Worm (Caenorhabditis elegans) whole organism, mixed stage, embryonic: ENCODE data around the gene grd-1.

Source experiments
- ceh-43 ChIP-seq: fragments of 200-800 bp; sonication (Bioruptor generic); optimal IDR thresholded peaks from 2 replicates; lab custom pipeline; 2018; ENCODE audit warnings: mild to moderate bottlenecking, missing genetic modification characterization, moderate library complexity, missing compliant biosample characterization
- elt-3 ChIP-seq: fragments of 150-350 bp; optimal IDR thresholded peaks from 2 replicates; lab custom pipeline; 2014; ENCODE audit warnings: missing biosample characterization, missing genetic modification characterization
- zip-8 ChIP-seq: fragments of 150-350 bp; optimal IDR thresholded peaks from 2 replicates; lab custom pipeline; 2014; ENCODE audit warnings: missing biosample characterization, missing genetic modification characterization

grd-1 gene

ce11 chrX:11162778-11163584, 53.7 kb downstream of the grd-1 start:
- TF ChIP-seq ceh-43 (GFP tag; lab: Kevin White, UChicago): no peak
- TF ChIP-seq elt-3 (tag; lab: Kevin White, UChicago): no peak
- TF ChIP-seq zip-8: no peak
